Fruit fly (Drosophila melanogaster) whole organism, wandering third instar larva: Measurements from ENCODE around the gene Tpst.

ENCODE experiments used
- br ChIP-seq: fragments of 200-800 bp; sonication (Bioruptor generic); optimal IDR thresholded peaks from 2 replicates; lab custom pipeline; 2016; ENCODE audit warnings: missing biosample characterization, missing genetic modification characterization
- ey ChIP-seq: fragments of 200-800 bp; sonication (Bioruptor generic); optimal IDR thresholded peaks from 2 replicates; lab custom pipeline; 2016; ENCODE audit warnings: missing biosample characterization, missing genetic modification characterization
- lola ChIP-seq: fragments of >200 bp; optimal IDR thresholded peaks from 2 replicates; lab custom pipeline; 2017; ENCODE audit warnings: missing biosample characterization, missing genetic modification characterization
- pan ChIP-seq: fragments of >200 bp; optimal IDR thresholded peaks from 2 replicates; lab custom pipeline; 2017
- psq ChIP-seq: fragments of 200-800 bp; sonication (Bioruptor generic); optimal IDR thresholded peaks from 3 replicates; lab custom pipeline; 2017; ENCODE audit warnings: missing biosample characterization, mild to moderate bottlenecking, missing genetic modification characterization, moderate library complexity
- rgr ChIP-seq: fragments of 200-800 bp; sonication (Bioruptor generic); optimal IDR thresholded peaks from 3 replicates; lab custom pipeline; 2016; ENCODE audit warnings: missing biosample characterization, mild to moderate bottlenecking, missing genetic modification characterization

- TF ChIP-seq psq (GFP tag; lab: Kevin White, UChicago) (no peak), rgr (GFP tag; lab: Kevin White, UChicago) (no peak), br (GFP tag; lab: Kevin White, UChicago) (no peak), lola (no peak), pan (lab: Kevin White, UChicago) (no peak), ey (GFP tag; lab: Kevin White, UChicago) (no peak)
These were observed 33.3 kb upstream of the Tpst start, which contains the start of gene CG44428 for dm6 chrX:13530199-13530788.
